Worm (Caenorhabditis elegans) whole organism, young adult: ENCODE measurements around the gene T26H5.8.

Experiments
- B0035.1 ChIP-seq: sonication (generic microtip); optimal IDR thresholded peaks from 2 replicates; lab custom pipeline; 2016; ENCODE audit warnings: missing genetic modification characterization, mild to moderate bottlenecking, missing compliant biosample characterization, missing genotype, missing genetic modification reagents
- B0336.3 ChIP-seq: fragments of 200-800 bp; sonication (Bioruptor generic); IDR thresholded peaks from 2 replicates; pipeline ENCODE4 v1.3.6; 2022; ENCODE audit warnings: missing genetic modification characterization, missing compliant biosample characterization
- C06A6.2 ChIP-seq: fragments of 200-800 bp; sonication (Bioruptor generic); conservative IDR thresholded peaks from 2 replicates; pipeline ENCODE4 v1.3.6; 2022; ENCODE audit warnings: missing genetic modification characterization, missing compliant biosample characterization
- C17E4.6 ChIP-seq: fragments of 200-800 bp; sonication (Bioruptor generic); IDR thresholded peaks from 2 replicates; pipeline ENCODE4 v1.3.6; 2022; ENCODE audit warnings: missing genetic modification reagents, missing genetic modification characterization, missing compliant biosample characterization
- D2030.7 ChIP-seq: fragments of 200-800 bp; sonication (Bioruptor generic); IDR thresholded peaks from 2 replicates; pipeline ENCODE4 v1.3.6; 2022; ENCODE audit warnings: missing genetic modification reagents, missing genetic modification characterization, missing compliant biosample characterization
- F10E7.11 ChIP-seq: sonication (generic microtip); optimal IDR thresholded peaks from 2 replicates; lab custom pipeline; 2017; ENCODE audit warnings: mild to moderate bottlenecking, missing genetic modification characterization, moderate library complexity, missing compliant biosample characterization
- F23B12.7 ChIP-seq: sonication (generic microtip); optimal IDR thresholded peaks from 2 replicates; lab custom pipeline; 2017; ENCODE audit warnings: missing genetic modification characterization, mild to moderate bottlenecking, missing compliant biosample characterization, antibody characterized with exemption, moderate library complexity; ENCODE audit not compliant: insufficient read depth
- F37B4.10 ChIP-seq: fragments of 200-800 bp; sonication (Bioruptor generic); IDR thresholded peaks from 2 replicates; pipeline ENCODE4 v1.3.6; 2022; ENCODE audit warnings: missing genetic modification characterization, missing compliant biosample characterization
- F39B2.1 ChIP-seq: fragments of 200-800 bp; sonication (Bioruptor generic); IDR thresholded peaks from 2 replicates; pipeline ENCODE4 v1.3.6; 2022; ENCODE audit warnings: missing genetic modification reagents, missing genetic modification characterization, missing compliant biosample characterization
- F49E8.2 ChIP-seq: sonication (generic microtip); optimal IDR thresholded peaks from 3 replicates; lab custom pipeline; 2017; ENCODE audit warnings: missing genetic modification characterization, mild to moderate bottlenecking, missing compliant biosample characterization, antibody characterized with exemption, moderate library complexity; ENCODE audit not compliant: insufficient read depth
- K11D2.4 ChIP-seq: fragments of 200-800 bp; sonication (Bioruptor generic); IDR thresholded peaks from 2 replicates; pipeline ENCODE4 v1.3.6; 2022; ENCODE audit warnings: missing genetic modification reagents, missing genetic modification characterization, missing compliant biosample characterization
- T07F8.4 ChIP-seq: sonication (generic microtip); optimal IDR thresholded peaks from 2 replicates; lab custom pipeline; 2016; ENCODE audit warnings: mild to moderate bottlenecking, missing genetic modification characterization, moderate library complexity, missing compliant biosample characterization
- Y53G8AR.9 ChIP-seq: fragments of 200-800 bp; sonication (Bioruptor generic); conservative IDR thresholded peaks from 2 replicates; pipeline ENCODE4 v1.3.6; 2022; ENCODE audit warnings: missing genetic modification reagents, missing genetic modification characterization, missing compliant biosample characterization
- Y56A3A.18 ChIP-seq: fragments of 200-800 bp; sonication (Bioruptor generic); IDR thresholded peaks from 2 replicates; pipeline ENCODE4 v1.3.6; 2022; ENCODE audit warnings: missing genetic modification reagents, missing genetic modification characterization, missing compliant biosample characterization
- Y79H2A.3 ChIP-seq: fragments of 200-800 bp; sonication (Bioruptor generic); conservative IDR thresholded peaks from 2 replicates; pipeline ENCODE4 v1.3.6; 2022; ENCODE audit warnings: missing genetic modification reagents, missing genetic modification characterization, missing compliant biosample characterization
- Y95B8A.8 ChIP-seq: fragments of 200-800 bp; sonication (Bioruptor generic); IDR thresholded peaks from 2 replicates; pipeline ENCODE4 v1.3.6; 2022; ENCODE audit warnings: missing genetic modification reagents, missing genetic modification characterization, missing compliant biosample characterization
- aptf-2 ChIP-seq: fragments of 200-800 bp; sonication (Bioruptor generic); conservative IDR thresholded peaks from 2 replicates; pipeline ENCODE4 v1.3.6; 2022; ENCODE audit warnings: missing genetic modification reagents, missing genetic modification characterization, missing compliant biosample characterization
- aptf-3 ChIP-seq: fragments of 200-800 bp; sonication (Bioruptor generic); IDR thresholded peaks from 2 replicates; pipeline ENCODE4 v1.3.6; 2022; ENCODE audit warnings: missing genetic modification characterization, missing compliant biosample characterization
- attf-3 ChIP-seq: fragments of 200-800 bp; sonication (Bioruptor generic); conservative IDR thresholded peaks from 2 replicates; pipeline ENCODE4 v1.3.6; 2022; ENCODE audit warnings: missing genetic modification reagents, missing genetic modification characterization, missing compliant biosample characterization
- attf-6 ChIP-seq: fragments of 200-800 bp; sonication (Bioruptor generic); IDR thresholded peaks from 2 replicates; pipeline ENCODE4 v1.3.6; 2022; ENCODE audit warnings: missing genetic modification reagents, missing genetic modification characterization, missing compliant biosample characterization
- ceh-40 ChIP-seq: fragments of 200-800 bp; sonication (Bioruptor generic); IDR thresholded peaks from 2 replicates; pipeline ENCODE4 v1.3.6; 2022; ENCODE audit warnings: missing genetic modification characterization, missing compliant biosample characterization
- dpl-1 ChIP-seq: fragments of 150-350 bp; optimal IDR thresholded peaks from 2 replicates; lab custom pipeline; 2014; ENCODE audit warnings: missing biosample characterization, missing genetic modification reagents, missing genetic modification characterization
- egl-18 ChIP-seq: fragments of 200-800 bp; sonication (Bioruptor generic); IDR thresholded peaks from 2 replicates; pipeline ENCODE4 v1.3.6; 2022; ENCODE audit warnings: missing genetic modification reagents, missing genetic modification characterization, missing compliant biosample characterization
- ekl-4 ChIP-seq: fragments of 200-800 bp; sonication (Bioruptor generic); IDR thresholded peaks from 2 replicates; pipeline ENCODE4 v1.3.6; 2022; ENCODE audit warnings: missing genetic modification reagents, missing genetic modification characterization, missing compliant biosample characterization
- ets-4 ChIP-seq: fragments of 200-800 bp; sonication (Bioruptor generic); optimal IDR thresholded peaks from 2 replicates; lab custom pipeline; 2018; ENCODE audit warnings: mild to moderate bottlenecking, missing genetic modification characterization, missing compliant biosample characterization
- him-1 ChIP-seq: sonication (generic microtip); optimal IDR thresholded peaks from 2 replicates; lab custom pipeline; 2016; ENCODE audit warnings: missing genotype, missing genetic modification reagents, missing genetic modification characterization, missing compliant biosample characterization
- hlh-12 ChIP-seq: sonication (generic microtip); optimal IDR thresholded peaks from 2 replicates; lab custom pipeline; 2016; ENCODE audit warnings: missing genetic modification characterization, missing compliant biosample characterization
- hmg-1.2 ChIP-seq: fragments of 200-800 bp; sonication (Bioruptor generic); IDR thresholded peaks from 2 replicates; pipeline ENCODE4 v1.3.6; 2022; ENCODE audit warnings: missing genetic modification reagents, missing genetic modification characterization, missing compliant biosample characterization
- hmg-20 ChIP-seq: fragments of 200-800 bp; sonication (Bioruptor generic); IDR thresholded peaks from 2 replicates; pipeline ENCODE4 v1.3.6; 2022; ENCODE audit warnings: missing genetic modification reagents, missing genetic modification characterization, missing compliant biosample characterization
- hsf-1 ChIP-seq: fragments of 200-800 bp; sonication (Bioruptor generic); IDR thresholded peaks from 2 replicates; pipeline ENCODE4 v1.3.6; 2022; ENCODE audit warnings: missing genetic modification reagents, missing genetic modification characterization, missing compliant biosample characterization
- let-607 ChIP-seq, 2 experiments: fragments of 200-800 bp in 1 of 2; sonication (Bioruptor generic) in 1 of 2; sonication (generic microtip) in 1 of 2; optimal IDR thresholded peaks; 2 replicates each; lab custom pipeline; 2016 to 2018; ENCODE audit warnings: mild to moderate bottlenecking in 2 of 2, missing compliant biosample characterization in 2 of 2, missing genetic modification characterization in 2 of 2, moderate library complexity in 2 of 2, missing genotype in 1 of 2
- lin-26 ChIP-seq: fragments of 200-800 bp; sonication (Bioruptor generic); IDR thresholded peaks from 2 replicates; pipeline ENCODE4 v1.3.6; 2022; ENCODE audit warnings: missing genetic modification reagents, missing genetic modification characterization, missing compliant biosample characterization
- lin-40 ChIP-seq: sonication (generic microtip); optimal IDR thresholded peaks from 2 replicates; lab custom pipeline; 2016; ENCODE audit warnings: missing genetic modification characterization, mild to moderate bottlenecking, missing compliant biosample characterization, missing genotype, missing genetic modification reagents
- lin-54 ChIP-seq: fragments of 200-800 bp; sonication (Bioruptor generic); optimal IDR thresholded peaks from 2 replicates; lab custom pipeline; 2018; ENCODE audit warnings: mild to moderate bottlenecking, missing genetic modification characterization, missing compliant biosample characterization
- lsl-1 ChIP-seq: fragments of 200-800 bp; sonication (Bioruptor generic); optimal IDR thresholded peaks from 2 replicates; lab custom pipeline; 2018; ENCODE audit warnings: mild to moderate bottlenecking, missing genetic modification characterization, moderate library complexity, missing compliant biosample characterization
- mel-28 ChIP-seq: sonication (generic microtip); optimal IDR thresholded peaks from 2 replicates; lab custom pipeline; 2016; ENCODE audit warnings: borderline replicate concordance, mild to moderate bottlenecking, missing genetic modification characterization, missing compliant biosample characterization
- nhr-90 ChIP-seq: sonication (generic microtip); optimal IDR thresholded peaks from 2 replicates; lab custom pipeline; 2016; ENCODE audit warnings: missing genotype, mild to moderate bottlenecking, missing genetic modification characterization, missing compliant biosample characterization
- pbrm-1 ChIP-seq: fragments of 200-800 bp; sonication (Bioruptor generic); IDR thresholded peaks from 2 replicates; pipeline ENCODE4 v1.3.6; 2022; ENCODE audit warnings: missing genetic modification reagents, missing genetic modification characterization, missing compliant biosample characterization
- snpc-1.1 ChIP-seq: sonication (generic microtip); optimal IDR thresholded peaks from 2 replicates; lab custom pipeline; 2017; ENCODE audit warnings: missing genetic modification characterization, mild to moderate bottlenecking, missing compliant biosample characterization, antibody characterized with exemption, moderate library complexity, missing genotype, missing genetic modification reagents; ENCODE audit not compliant: insufficient read depth
- snpc-4 ChIP-seq, 5 experiments: fragments of 150-350 bp in 1 of 5; sonication (generic microtip) in 4 of 5; optimal IDR thresholded peaks; 2 replicates each; lab custom pipeline; 2014 to 2018; ENCODE audit warnings: missing genetic modification characterization in 5 of 5, missing biosample characterization in 3 of 5, antibody characterized with exemption in 2 of 5, mild to moderate bottlenecking in 2 of 5, missing compliant biosample characterization in 2 of 5, missing genotype in 2 of 5, moderate library complexity in 2 of 5, missing genetic modification reagents in 1 of 5
- sptf-2 ChIP-seq: fragments of 200-800 bp; sonication (Bioruptor generic); optimal IDR thresholded peaks from 2 replicates; lab custom pipeline; 2018; ENCODE audit warnings: mild to moderate bottlenecking, missing genetic modification characterization, missing compliant biosample characterization
- tbx-9 ChIP-seq: sonication (generic microtip); optimal IDR thresholded peaks from 2 replicates; lab custom pipeline; 2016; ENCODE audit warnings: borderline replicate concordance, missing genetic modification characterization, inconsistent platforms, missing compliant biosample characterization
- xnd-1 ChIP-seq: sonication (generic microtip); optimal IDR thresholded peaks from 2 replicates; lab custom pipeline; 2016; ENCODE audit warnings: missing genotype, missing genetic modification reagents, missing genetic modification characterization, missing compliant biosample characterization
- zim-3 ChIP-seq: sonication (generic microtip); optimal IDR thresholded peaks from 2 replicates; lab custom pipeline; 2017; ENCODE audit warnings: mild to moderate bottlenecking, missing genetic modification characterization, moderate library complexity, missing compliant biosample characterization
- ztf-18 ChIP-seq: sonication (generic microtip); optimal IDR thresholded peaks from 2 replicates; lab custom pipeline; 2016; ENCODE audit warnings: missing genotype, mild to moderate bottlenecking, missing genetic modification characterization, missing compliant biosample characterization
- ztf-25 ChIP-seq: fragments of 200-800 bp; sonication (Bioruptor generic); IDR thresholded peaks from 2 replicates; pipeline ENCODE4 v1.3.6; 2022; ENCODE audit warnings: missing genetic modification reagents, missing genetic modification characterization, missing compliant biosample characterization

The T26H5.8 gene

DNA sequence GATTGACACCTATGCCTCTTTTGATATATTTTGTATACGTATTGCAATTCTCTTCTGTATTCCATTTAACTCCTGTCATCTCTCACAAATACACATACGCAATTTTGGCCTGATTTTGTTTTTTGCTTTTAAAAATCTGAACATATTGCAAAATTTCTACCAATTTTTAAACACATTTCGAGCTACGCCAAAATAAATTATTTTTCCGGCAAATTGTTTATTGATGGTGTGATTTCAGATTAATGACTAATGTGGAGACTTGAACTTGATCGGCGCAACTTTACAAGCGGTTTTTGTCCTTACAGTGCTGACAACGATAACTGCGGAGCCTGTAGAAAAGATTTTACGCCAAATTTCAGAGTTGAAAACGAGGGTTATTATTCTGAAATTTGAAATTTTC is 35.4 kb downstream of the T26H5.8 start (continued):
- TF ChIP-seq aptf-3 (GFP tag; lab: Robert Waterston, UW) (no peak), lin-40 (tag; lab: Kevin White, UChicago) (no peak), T07F8.4 (tag; lab: Kevin White, UChicago) (no peak), Y79H2A.3 (GFP tag; lab: Robert Waterston, UW) (peak; percentile 21; the same call in 1 of the 2 replicates), D2030.7 (GFP tag; lab: Robert Waterston, UW) (0 out of 2 replicates have a peak, but pooled peaks have one; percentile 10), B0336.3 (GFP tag; lab: Robert Waterston, UW) (peak; percentile 72; the same call in 1 of the 2 replicates), ztf-18 (no peak), attf-3 (GFP tag; lab: Robert Waterston, UW) (no peak), F39B2.1 (no peak), egl-18 (GFP tag; lab: Robert Waterston, UW) (0 out of 2 replicates have a peak, but pooled peaks have one; percentile 40), attf-6 (GFP tag; lab: Robert Waterston, UW) (peak; percentile 76), F10E7.11 (peak; percentile 17), snpc-4 (GFP tag; optimal IDR thresholded peaks at IDR 0.05; lab: Kevin White, UChicago) (peak; percentile 29), snpc-4 (tag; optimal IDR thresholded peaks at IDR 0.05; lab: Kevin White, UChicago) (no peak), C17E4.6 (0 out of 2 replicates have a peak, but pooled peaks have one; percentile 12), him-1 (tag; lab: Kevin White, UChicago) (peak; percentile 37), nhr-90 (tag; lab: Kevin White, UChicago) (no peak), ekl-4 (GFP tag; lab: Robert Waterston, UW) (peak; percentile 67), hsf-1 (GFP tag; lab: Robert Waterston, UW) (peak; percentile 83), xnd-1 (tag; lab: Kevin White, UChicago) (peak; percentile 51), F49E8.2 (tag; lab: Kevin White, UChicago) (peak; percentile 38), lin-26 (GFP tag; lab: Robert Waterston, UW) (peak; percentile 50; the same call in 1 of the 2 replicates), pbrm-1 (peak; percentile 25; the same call in 1 of the 2 replicates), Y53G8AR.9 (peak; percentile 75)

DNA sequence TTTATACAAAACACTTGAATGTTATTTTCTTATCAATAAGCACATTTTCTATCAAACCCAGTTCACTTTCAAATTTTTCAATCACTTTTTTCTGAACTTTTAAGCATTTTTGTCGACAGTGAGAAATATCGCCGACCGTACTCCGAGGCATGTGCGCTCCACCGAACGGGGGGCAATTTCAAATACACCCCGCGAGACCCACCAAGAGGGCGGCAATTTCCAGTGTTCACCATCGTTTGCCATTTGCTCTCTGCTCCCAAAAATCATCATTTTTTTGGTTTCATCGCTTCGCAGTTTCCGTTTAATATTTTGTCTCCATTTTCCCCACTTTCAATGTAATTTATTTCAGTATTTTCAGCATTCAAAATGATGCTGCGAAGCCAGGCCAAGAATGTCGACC is 37.2 kb downstream of the T26H5.8 start, which contains the start of gene cyb-3:
Gene cyb-3, plus strand, starts transcription at position 350 of the 400 bp plus-strand sequence.
- TF ChIP-seq Y95B8A.8 (GFP tag; lab: Robert Waterston, UW): peak; percentile 67; the same call in 1 of the 2 replicates
- TF ChIP-seq lin-54 (GFP tag; lab: Kevin White, UChicago): peak; percentile 75
- TF ChIP-seq hmg-20 (GFP tag; lab: Robert Waterston, UW): no peak
- no peak for TF ChIP-seq ets-4 (GFP tag; lab: Kevin White, UChicago)
- no peak for TF ChIP-seq Y56A3A.18 (GFP tag; lab: Robert Waterston, UW)
- TF ChIP-seq hlh-12 (tag; lab: Kevin White, UChicago): no peak
- TF ChIP-seq F37B4.10 (GFP tag; lab: Robert Waterston, UW): no peak
- TF ChIP-seq Y79H2A.3 (GFP tag; lab: Robert Waterston, UW): no peak
- TF ChIP-seq B0035.1 (tag; lab: Kevin White, UChicago): no peak
- TF ChIP-seq K11D2.4: no peak
- TF ChIP-seq mel-28: no peak
- TF ChIP-seq let-607 (tag; optimal IDR thresholded peaks at IDR 0.05; lab: Kevin White, UChicago): no peak
- TF ChIP-seq hmg-1.2 (GFP tag; lab: Robert Waterston, UW): peak; percentile 55; the same call in 1 of the 2 replicates
- peak; percentile 82 for TF ChIP-seq lsl-1
- TF ChIP-seq F10E7.11: no peak
- TF ChIP-seq aptf-2 (GFP tag; lab: Robert Waterston, UW): no peak
- TF ChIP-seq snpc-4 (GFP tag; optimal IDR thresholded peaks at IDR 0.05; lab: Kevin White, UChicago): peak; percentile 1
- peak in 1 of 4 experiments; percentile 53 for TF ChIP-seq snpc-4 (tag; optimal IDR thresholded peaks at IDR 0.05; lab: Kevin White, UChicago)
- peak; percentile 85 for TF ChIP-seq dpl-1
- TF ChIP-seq tbx-9 (tag; lab: Kevin White, UChicago): no peak
- TF ChIP-seq snpc-1.1 (tag; lab: Kevin White, UChicago): no peak
- no peak for TF ChIP-seq F23B12.7 (tag; lab: Kevin White, UChicago)
- TF ChIP-seq ceh-40 (GFP tag; lab: Robert Waterston, UW): no peak
- TF ChIP-seq zim-3 (tag; lab: Kevin White, UChicago): no peak
- no peak for TF ChIP-seq C06A6.2
- no peak for TF ChIP-seq sptf-2
- TF ChIP-seq ztf-25 (GFP tag; lab: Robert Waterston, UW): no peak
